Worm (Caenorhabditis elegans): Measurements from ENCODE around the gene npr-41.

DNA sequence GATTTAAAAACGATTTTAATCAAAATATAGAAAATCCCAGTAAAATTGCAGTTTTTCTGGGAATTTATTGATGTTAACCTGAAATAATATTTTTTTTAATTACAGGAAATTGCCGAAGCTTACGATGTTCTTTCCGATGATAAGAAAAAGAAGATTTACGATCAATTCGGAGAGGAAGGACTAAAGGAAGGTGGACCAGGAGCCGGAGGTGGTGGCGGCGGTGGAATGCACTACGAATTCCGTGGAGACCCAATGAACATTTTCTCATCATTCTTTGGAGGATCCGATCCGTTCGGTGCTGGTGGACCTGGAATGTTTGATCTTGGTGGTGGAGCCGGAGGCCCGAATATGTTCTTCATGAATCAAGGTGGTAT is 35.5 kb downstream of the npr-41 start:
- no peak for TF ChIP-seq med-1 (GFP tag; optimal IDR thresholded peaks at IDR 0.05; ENCODE audit: insufficient read depth)
- TF ChIP-seq tab-1 (GFP tag; IDR thresholded peaks at IDR 0.05), result no peak
- no peak for TF ChIP-seq T22C8.4 (GFP tag; IDR thresholded peaks at IDR 0.05)
- TF ChIP-seq flt-1 (GFP tag; IDR thresholded peaks at IDR 0.05), result no peak
- no peak for TF ChIP-seq klf-2 (GFP tag; conservative IDR thresholded peaks at IDR 0.05)
